Worm (Caenorhabditis elegans) whole organism, L4/young adult: ENCODE measurements around the gene K11H12.9.

Source experiments
- W03F9.2 ChIP-seq: fragments of 150-350 bp; optimal IDR thresholded peaks from 2 replicates; lab custom pipeline; 2014; ENCODE audit warnings: missing biosample characterization, missing genetic modification characterization
- dao-5 ChIP-seq: sonication (generic microtip); optimal IDR thresholded peaks from 2 replicates; lab custom pipeline; 2016; ENCODE audit warnings: missing genotype, missing genetic modification characterization, moderate library complexity, missing compliant biosample characterization
- him-1 ChIP-seq: sonication (generic microtip); optimal IDR thresholded peaks from 2 replicates; lab custom pipeline; 2016; ENCODE audit warnings: missing genotype, missing genetic modification reagents, missing genetic modification characterization, missing compliant biosample characterization

Gene K11H12.9

DNA sequence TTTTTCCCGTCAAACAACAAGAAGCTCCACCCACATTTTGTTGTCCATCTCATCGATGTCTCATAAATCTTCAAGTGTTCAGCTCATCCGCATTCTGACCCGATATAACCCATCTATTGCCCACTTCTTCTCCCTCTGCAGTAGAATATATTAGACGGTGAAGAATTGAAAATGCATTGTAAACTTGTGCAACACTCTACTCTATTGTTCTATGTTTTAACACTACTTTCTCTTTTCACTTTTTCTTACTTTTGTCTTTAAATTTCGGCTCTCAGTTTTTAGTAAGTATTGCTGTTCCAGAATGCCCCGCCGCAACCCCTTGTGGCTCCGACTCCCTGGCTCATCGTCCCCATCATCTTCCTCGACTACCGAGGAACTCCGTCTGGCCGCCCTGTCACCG lies at the start of gene K11H12.9:
TSS of gene K11H12.9 (plus strand) at position 301 of the 400 bp plus-strand sequence.
- TF ChIP-seq him-1 (tag; lab: Kevin White, UChicago) (no peak), W03F9.2 (tag; lab: Kevin White, UChicago) (no peak), dao-5 (tag; lab: Kevin White, UChicago) (no peak)

- TF ChIP-seq him-1 (tag; lab: Kevin White, UChicago) (no peak), dao-5 (tag; lab: Kevin White, UChicago) (no peak), W03F9.2 (tag; lab: Kevin White, UChicago) (no peak)
Measured at ce11 chrIV:601595-601994, 47.9 kb upstream of the K11H12.9 start, which contains the start of gene srt-59. Gene srt-59 (minus strand): TSS chrIV:601695.

DNA sequence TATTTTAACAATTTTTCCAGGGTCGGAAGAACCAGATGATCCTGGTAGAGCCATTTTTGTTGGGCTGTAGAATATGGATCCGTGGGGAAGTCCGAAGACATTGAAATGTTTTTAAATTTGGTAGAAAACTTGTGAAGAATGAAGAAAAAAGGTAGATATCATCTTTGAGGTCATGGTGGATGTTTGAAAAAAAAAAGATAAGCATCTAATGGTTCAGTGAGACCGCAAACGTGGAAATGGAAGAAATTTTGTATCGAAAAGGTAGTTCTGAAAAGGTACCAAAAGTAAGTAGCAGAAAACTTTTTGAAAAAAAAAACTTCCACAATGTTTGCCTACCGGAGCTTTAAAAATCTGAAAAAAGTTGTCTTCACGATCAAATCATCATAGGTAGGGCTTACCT lies 45.9 kb upstream of the K11H12.9 start, which contains the start of gene prmt-4:
TSS of gene prmt-4 (minus strand) at position 101 of the 400 bp plus-strand sequence.
- TF ChIP-seq W03F9.2 (tag; lab: Kevin White, UChicago): no peak
- no peak for TF ChIP-seq dao-5 (tag; lab: Kevin White, UChicago)
- no peak for TF ChIP-seq him-1 (tag; lab: Kevin White, UChicago)

DNA sequence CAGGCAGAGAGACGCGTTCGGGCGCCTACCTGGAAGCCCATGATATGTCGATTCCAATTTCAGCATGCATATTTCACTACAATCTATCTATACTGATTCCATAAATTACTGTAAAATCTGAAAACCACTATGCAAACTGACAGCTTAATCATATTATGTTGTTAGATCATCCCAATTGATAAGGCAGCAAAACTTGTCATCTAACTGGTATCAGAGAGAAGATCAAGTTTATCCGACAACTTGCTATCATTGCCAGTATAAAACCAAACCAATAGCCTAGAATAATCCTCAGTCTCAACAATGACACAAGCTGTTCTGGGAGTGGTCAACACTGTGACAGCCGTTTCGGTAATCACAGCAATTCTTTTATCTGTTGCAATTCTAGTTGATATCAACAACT lies 45.3 kb upstream of the K11H12.9 start, which contains the start of gene col-102:
TSS of gene col-102 (plus strand) at position 301 of the 400 bp plus-strand sequence.
- TF ChIP-seq dao-5 (tag; lab: Kevin White, UChicago) (no peak), W03F9.2 (tag; lab: Kevin White, UChicago) (no peak), him-1 (tag; lab: Kevin White, UChicago) (no peak)

- no peak for TF ChIP-seq him-1 (tag; lab: Kevin White, UChicago)
- no peak for TF ChIP-seq dao-5 (tag; lab: Kevin White, UChicago)
- TF ChIP-seq W03F9.2 (tag; lab: Kevin White, UChicago): no peak
Measured at ce11 chrIV:604817-605216, 44.6 kb upstream of the K11H12.9 start.

- no peak for TF ChIP-seq W03F9.2 (tag; lab: Kevin White, UChicago)
- TF ChIP-seq him-1 (tag; lab: Kevin White, UChicago): no peak
- TF ChIP-seq dao-5 (tag; lab: Kevin White, UChicago): no peak
Measured at ce11 chrIV:605431-605830, 44.0 kb upstream of the K11H12.9 start.

DNA sequence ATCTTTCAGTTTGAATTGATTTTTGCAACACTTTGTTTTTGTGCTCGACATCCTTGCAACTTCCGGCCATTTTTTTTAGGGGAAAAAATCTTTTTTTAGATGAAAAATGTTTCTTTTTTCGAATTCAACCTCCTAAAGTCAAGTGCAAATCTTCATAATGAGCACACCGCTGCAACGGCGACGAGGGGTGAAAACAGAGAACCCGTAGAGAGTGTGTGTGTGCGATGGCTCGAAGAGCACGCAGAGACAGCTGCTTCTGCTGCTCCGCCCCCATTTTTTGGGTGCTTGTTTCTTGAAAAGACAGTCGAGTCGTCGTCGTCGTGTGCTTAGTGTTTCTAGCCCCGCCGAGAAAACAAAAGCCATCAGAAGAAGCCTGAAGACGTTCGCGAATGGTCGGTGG lies 43.4 kb upstream of the K11H12.9 start, which contains the start of gene inx-18:
TSS of gene inx-18 (plus strand) at position 301 of the 400 bp plus-strand sequence.
- TF ChIP-seq dao-5 (tag; lab: Kevin White, UChicago): no peak

DNA sequence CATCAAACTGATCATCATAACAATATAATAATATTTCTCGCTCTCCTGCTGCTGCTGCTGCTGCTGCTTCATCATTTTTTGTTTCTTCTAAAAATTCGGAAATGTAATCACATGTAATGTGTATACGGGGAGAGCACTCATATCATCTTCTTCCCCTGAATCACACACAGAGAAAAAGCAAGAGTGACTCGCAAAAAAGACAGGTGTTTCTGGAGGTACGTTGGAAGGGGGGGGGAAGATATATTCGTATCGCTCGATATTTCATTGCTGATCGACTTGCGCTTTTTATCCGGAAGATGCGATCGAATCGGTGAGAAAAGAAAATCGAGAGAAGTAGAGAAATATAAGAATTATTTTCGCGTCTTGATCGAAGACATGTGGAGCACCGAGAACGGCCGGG lies 41.8 kb upstream of the K11H12.9 start:
- TF ChIP-seq him-1 (tag; lab: Kevin White, UChicago) (no peak), W03F9.2 (tag; lab: Kevin White, UChicago) (no peak), dao-5 (tag; lab: Kevin White, UChicago) (no peak)

ce11 chrIV:613155-613554 lies 36.3 kb upstream of the K11H12.9 start:
- no peak for TF ChIP-seq him-1 (tag; lab: Kevin White, UChicago)
- no peak for TF ChIP-seq W03F9.2 (tag; lab: Kevin White, UChicago)
- no peak for TF ChIP-seq dao-5 (tag; lab: Kevin White, UChicago)

- TF ChIP-seq him-1 (tag; lab: Kevin White, UChicago) (no peak), dao-5 (tag; lab: Kevin White, UChicago) (no peak), W03F9.2 (tag; lab: Kevin White, UChicago) (no peak)
Measured at ce11 chrIV:615244-615643, 34.2 kb upstream of the K11H12.9 start, which contains the start of gene C18H7.1. Gene C18H7.1 (plus strand): TSS chrIV:615544.

DNA sequence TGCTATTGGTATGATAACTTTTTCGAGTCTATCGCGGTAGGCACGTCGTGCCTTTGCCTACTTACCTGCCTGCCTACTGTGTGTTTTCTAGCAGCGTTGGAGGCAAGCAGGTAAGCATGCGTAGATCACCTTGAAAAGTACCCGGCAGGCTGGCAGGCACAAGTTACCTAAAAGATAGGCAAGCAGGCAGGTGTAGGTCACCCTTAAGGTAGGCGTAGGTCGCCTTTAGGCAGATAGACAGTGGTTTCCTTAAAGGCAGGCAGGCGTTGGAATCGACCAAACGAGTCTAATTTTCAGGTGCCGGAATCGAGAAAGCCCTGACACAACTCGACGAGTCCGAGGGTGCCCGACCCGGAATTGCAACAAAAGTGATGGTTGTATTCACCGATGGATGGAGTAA lies 29.7 kb upstream of the K11H12.9 start:
- TF ChIP-seq him-1 (tag; lab: Kevin White, UChicago) (no peak), dao-5 (tag; lab: Kevin White, UChicago) (no peak), W03F9.2 (tag; lab: Kevin White, UChicago) (no peak)

DNA sequence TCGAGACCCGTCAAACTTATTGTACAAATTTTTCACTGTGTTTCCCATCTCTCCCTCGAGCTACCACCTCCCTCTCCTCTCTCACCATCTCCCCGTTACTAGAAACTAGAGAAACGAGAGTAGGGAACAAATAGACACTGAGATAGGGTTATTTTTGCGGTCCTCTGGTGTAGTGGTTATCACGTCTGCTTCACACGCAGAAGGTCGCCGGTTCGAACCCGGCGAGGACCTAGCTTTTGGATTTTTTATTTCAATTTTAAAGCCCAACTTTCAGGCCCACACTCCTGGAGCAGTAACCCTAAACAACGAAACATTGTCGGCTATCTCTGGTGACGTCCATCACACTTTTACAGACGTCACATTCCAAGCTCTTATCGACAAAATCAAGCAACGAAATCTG lies 29.1 kb upstream of the K11H12.9 start:
- peak; percentile 48 for TF ChIP-seq dao-5 (tag; lab: Kevin White, UChicago)
- no peak for TF ChIP-seq W03F9.2 (tag; lab: Kevin White, UChicago)
- peak; percentile 56 for TF ChIP-seq him-1 (tag; lab: Kevin White, UChicago)

DNA sequence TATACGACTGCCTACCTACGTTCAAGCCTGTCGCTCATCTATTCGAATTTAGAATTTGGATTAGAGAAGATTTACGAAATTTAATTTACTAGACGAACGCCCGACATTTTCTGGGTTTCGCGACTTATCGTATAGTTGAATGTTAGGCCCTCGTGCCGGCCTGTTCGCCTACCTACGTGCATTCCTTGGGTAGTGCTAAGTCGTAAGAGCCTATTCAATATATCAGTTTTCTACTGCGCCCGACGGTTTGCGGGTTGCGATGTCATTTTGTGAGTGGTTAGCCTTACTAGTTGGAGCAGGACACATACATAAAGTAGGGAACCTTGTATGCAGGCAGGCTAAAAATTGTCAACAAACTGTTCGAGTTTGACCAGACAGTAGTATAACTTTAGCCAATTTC lies 26.5 kb upstream of the K11H12.9 start:
- TF ChIP-seq W03F9.2 (tag; lab: Kevin White, UChicago) (no peak), him-1 (tag; lab: Kevin White, UChicago) (no peak), dao-5 (tag; lab: Kevin White, UChicago) (no peak)

DNA sequence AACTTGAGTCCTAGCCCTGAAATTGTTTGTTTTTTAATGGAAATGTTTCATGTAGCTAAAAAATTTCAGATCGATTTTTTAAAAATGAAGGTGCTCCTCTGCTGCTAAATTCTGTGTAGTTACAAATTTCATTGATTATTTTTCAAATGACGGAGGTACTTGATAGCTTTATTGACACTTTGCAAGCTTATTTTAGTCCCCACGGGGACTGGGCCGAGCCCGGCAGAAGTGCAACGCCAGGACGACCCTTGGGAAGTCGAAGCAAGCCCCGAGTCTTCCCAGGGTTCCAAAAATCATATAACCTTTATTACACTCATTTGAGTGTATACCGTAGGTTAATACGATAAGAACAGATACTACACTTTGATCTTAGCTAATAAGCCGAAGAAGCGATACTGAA lies 25.6 kb upstream of the K11H12.9 start:
- TF ChIP-seq W03F9.2 (tag; lab: Kevin White, UChicago) (no peak), dao-5 (tag; lab: Kevin White, UChicago) (no peak), him-1 (tag; lab: Kevin White, UChicago) (no peak)
